Fruit fly (Drosophila melanogaster): ENCODE measurements around the gene CG12071.

Gene CG12071

dm6 chr3R:30865365-30865770, 15.5 kb downstream of the CG12071 start (continued):
- TF ChIP-seq ken (GFP tag; IDR thresholded peaks at IDR 0.05) (no peak), cas (GFP tag; IDR thresholded peaks at IDR 0.05) (no peak), CG10267 (tag; optimal IDR thresholded peaks at IDR 0.05) (peak; percentile 38), C15 (GFP tag; IDR thresholded peaks at IDR 0.05) (no peak), mirr (GFP tag; optimal IDR thresholded peaks at IDR 0.05) (no peak), CG31224 (GFP tag; IDR thresholded peaks at IDR 0.05) (no peak), CG13296 (GFP tag; optimal IDR thresholded peaks at IDR 0.05) (no peak), Fer3 (tag; optimal IDR thresholded peaks at IDR 0.05) (no peak), vfl (GFP tag; optimal IDR thresholded peaks at IDR 0.05) (no peak), prd (optimal IDR thresholded peaks at IDR 0.05) (no peak), prd (GFP tag; IDR thresholded peaks at IDR 0.05) (peak; percentile 57; the same call in 2 of the 3 replicates), CG8290 (GFP tag; optimal IDR thresholded peaks at IDR 0.05) (peak; percentile 0), CG8290 (tag; optimal IDR thresholded peaks at IDR 0.05) (no peak), knrl (GFP tag; IDR thresholded peaks at IDR 0.05; ENCODE audit: partially characterized antibody) (no peak), ara (GFP tag; IDR thresholded peaks at IDR 0.05) (no peak), CG17829 (tag; optimal IDR thresholded peaks at IDR 0.05) (peak; percentile 45), CG4424 (GFP tag; optimal IDR thresholded peaks at IDR 0.05) (peak; percentile 17), CG7556 (GFP tag; optimal IDR thresholded peaks at IDR 0.05) (peak; percentile 57), vnd (GFP tag; IDR thresholded peaks at IDR 0.05; ENCODE audit: partially characterized antibody) (no peak), CG15269 (tag; optimal IDR thresholded peaks at IDR 0.05) (no peak), tx (GFP tag; optimal IDR thresholded peaks at IDR 0.05) (no peak), mld (GFP tag; IDR thresholded peaks at IDR 0.05; ENCODE audit: partially characterized antibody) (no peak), CG9727 (GFP tag; optimal IDR thresholded peaks at IDR 0.05) (peak; percentile 43), CG30431 (GFP tag; optimal IDR thresholded peaks at IDR 0.05) (peak; percentile 10), zf30C (GFP tag; optimal IDR thresholded peaks at IDR 0.05) (no peak), CG34376 (GFP tag; optimal IDR thresholded peaks at IDR 0.05) (no peak), CG7271 (tag; optimal IDR thresholded peaks at IDR 0.05) (no peak), CG16863 (GFP tag; optimal IDR thresholded peaks at IDR 0.05) (no peak), CG15073 (GFP tag; optimal IDR thresholded peaks at IDR 0.05) (no peak), fd102C (GFP tag; optimal IDR thresholded peaks at IDR 0.05) (no peak), zen (tag; optimal IDR thresholded peaks at IDR 0.05) (no peak), CG12071 (GFP tag; optimal IDR thresholded peaks at IDR 0.05) (no peak), Mad (GFP tag; optimal IDR thresholded peaks at IDR 0.05) (no peak), CG11696 (GFP tag; IDR thresholded peaks at IDR 0.05) (no peak), lbe (GFP tag; optimal IDR thresholded peaks at IDR 0.05) (no peak), CG11093 (GFP tag; IDR thresholded peaks at IDR 0.05) (no peak), CG17328 (GFP tag; IDR thresholded peaks at IDR 0.05) (peak; percentile 53; the same call in 1 of the 2 replicates), CG10979 (tag; optimal IDR thresholded peaks at IDR 0.05) (peak; percentile 68), CG8765 (GFP tag; IDR thresholded peaks at IDR 0.05) (no peak), Hmx (GFP tag; optimal IDR thresholded peaks at IDR 0.05) (no peak), Dref (GFP tag; IDR thresholded peaks at IDR 0.05) (no peak), Sox102F (GFP tag; optimal IDR thresholded peaks at IDR 0.05) (peak; percentile 6), E2f1 (GFP tag; IDR thresholded peaks at IDR 0.05) (no peak), HLH4C (GFP tag; IDR thresholded peaks at IDR 0.05; ENCODE audit: partially characterized antibody) (no peak), CG11560 (tag; IDR thresholded peaks at IDR 0.05) (no peak), Xbp1 (GFP tag; optimal IDR thresholded peaks at IDR 0.05) (peak; percentile 12), CG6791 (GFP tag; IDR thresholded peaks at IDR 0.05; ENCODE audit: partially characterized antibody) (no peak), CG4854 (GFP tag; optimal IDR thresholded peaks at IDR 0.05) (no peak), CG12744 (GFP tag; optimal IDR thresholded peaks at IDR 0.05) (no peak), Hr3 (GFP tag; optimal IDR thresholded peaks at IDR 0.05) (peak; percentile 22), H15 (GFP tag; IDR thresholded peaks at IDR 0.05) (no peak), CG10654 (GFP tag; optimal IDR thresholded peaks at IDR 0.05) (no peak), Ets65A (GFP tag) (no peak)
